Worm (Caenorhabditis elegans): ENCODE data around the gene F46H5.2.

Gene F46H5.2

DNA sequence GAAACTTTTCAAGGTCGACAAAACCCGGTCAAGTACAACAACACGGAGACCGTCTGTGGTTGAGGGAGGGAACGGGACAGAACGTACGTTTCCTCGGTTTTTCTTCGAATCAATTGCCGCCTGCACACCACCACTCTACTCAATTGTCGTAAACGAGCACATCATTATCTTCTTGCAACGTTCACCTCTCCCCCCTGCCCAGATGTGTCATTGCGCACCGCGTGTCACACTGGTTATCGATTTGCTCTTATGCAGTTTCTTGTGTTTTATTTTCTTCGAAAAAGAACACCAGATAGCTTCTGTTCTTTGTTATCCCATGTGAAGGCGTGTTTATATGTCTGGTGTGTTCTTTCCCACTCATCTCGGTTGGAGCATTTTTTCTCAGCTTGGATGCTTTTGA, 24.1 kb downstream of the F46H5.2 start:
- no peak for TF ChIP-seq ceh-13 (GFP tag; optimal IDR thresholded peaks at IDR 0.05)
- TF ChIP-seq hmbx-1 (tag; optimal IDR thresholded peaks at IDR 0.05), result no peak
- TF ChIP-seq scrt-1 (GFP tag; IDR thresholded peaks at IDR 0.05), result no peak
- TF ChIP-seq tra-4 (tag; optimal IDR thresholded peaks at IDR 0.05), result no peak
- TF ChIP-seq sea-1 (GFP tag; conservative IDR thresholded peaks at IDR 0.05), result no peak
- TF ChIP-seq hmg-4 (GFP tag; optimal IDR thresholded peaks at IDR 0.05), result no peak
- no peak for TF ChIP-seq ets-7 (tag; optimal IDR thresholded peaks at IDR 0.05)
- TF ChIP-seq ceh-36 (tag; optimal IDR thresholded peaks at IDR 0.05), result no peak
- no peak for TF ChIP-seq tbx-11 (GFP tag; IDR thresholded peaks at IDR 0.05)
- no peak for TF ChIP-seq B0310.2 (tag; optimal IDR thresholded peaks at IDR 0.05)
- TF ChIP-seq hnd-1 (tag; optimal IDR thresholded peaks at IDR 0.05), result no peak

DNA sequence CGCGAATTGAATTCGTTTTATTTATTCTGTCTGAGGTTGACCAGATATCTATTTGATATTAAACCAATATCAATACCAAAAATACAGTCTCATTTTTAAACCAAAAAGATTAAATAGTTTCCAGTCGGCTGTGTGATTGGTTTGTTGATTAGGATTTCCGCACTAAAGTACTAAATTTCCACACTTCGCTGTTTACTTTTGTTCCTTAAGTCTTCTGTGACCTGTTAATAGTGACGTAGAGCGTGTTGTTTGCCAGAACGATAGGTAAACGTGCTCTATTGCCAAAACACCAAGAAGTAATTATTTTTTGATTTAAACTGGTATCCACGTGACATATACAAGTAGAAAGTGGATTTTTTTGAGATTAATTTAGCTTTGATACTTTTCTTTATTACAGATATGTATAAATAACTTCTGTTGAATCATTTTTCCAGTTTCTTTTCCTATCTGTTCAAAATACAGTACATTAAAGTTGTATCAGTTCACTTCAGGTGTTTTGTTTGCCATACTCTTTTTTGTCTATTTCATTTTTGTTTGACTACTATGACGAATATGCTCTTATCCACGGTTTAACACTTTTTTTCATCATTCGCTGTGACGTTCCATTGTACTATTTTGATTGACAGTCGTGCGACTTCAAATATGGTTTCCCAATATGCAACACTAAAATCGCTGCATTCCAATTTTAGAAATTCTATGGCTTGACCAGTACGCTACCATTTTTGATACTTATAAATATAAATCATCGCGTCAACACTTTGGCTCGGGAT, 25.6 kb downstream of the F46H5.2 start:
- no peak for TF ChIP-seq ama-1 (optimal IDR thresholded peaks at IDR 0.05)
- no peak for TF ChIP-seq ceh-13 (GFP tag; optimal IDR thresholded peaks at IDR 0.05)
- TF ChIP-seq ceh-36 (tag; optimal IDR thresholded peaks at IDR 0.05), result no peak
- no peak for TF ChIP-seq hmg-4 (GFP tag; optimal IDR thresholded peaks at IDR 0.05)
- no peak for TF ChIP-seq scrt-1 (GFP tag; IDR thresholded peaks at IDR 0.05)
- no peak for TF ChIP-seq tra-4 (tag; optimal IDR thresholded peaks at IDR 0.05)
- no peak for TF ChIP-seq B0310.2 (tag; optimal IDR thresholded peaks at IDR 0.05)
- no peak for TF ChIP-seq tbx-37 (GFP tag; conservative IDR thresholded peaks at IDR 0.05)

- no peak for TF ChIP-seq ets-7 (tag; optimal IDR thresholded peaks at IDR 0.05)
- no peak for TF ChIP-seq hmbx-1 (tag; optimal IDR thresholded peaks at IDR 0.05)
- TF ChIP-seq ceh-36 (tag; optimal IDR thresholded peaks at IDR 0.05), result no peak
- TF ChIP-seq B0310.2 (tag; optimal IDR thresholded peaks at IDR 0.05), result no peak
- TF ChIP-seq ama-1 (optimal IDR thresholded peaks at IDR 0.05), result no peak
- no peak for TF ChIP-seq pes-1 (GFP tag; IDR thresholded peaks at IDR 0.05)
- no peak for TF ChIP-seq hnd-1 (tag; optimal IDR thresholded peaks at IDR 0.05)
- no peak for TF ChIP-seq flt-1 (GFP tag; IDR thresholded peaks at IDR 0.05)
- no peak for TF ChIP-seq aly-1 (tag; optimal IDR thresholded peaks at IDR 0.05)
- no peak for TF ChIP-seq scrt-1 (GFP tag; IDR thresholded peaks at IDR 0.05)
- no peak for TF ChIP-seq tra-4 (tag; optimal IDR thresholded peaks at IDR 0.05)
- no peak for TF ChIP-seq hmg-4 (GFP tag; optimal IDR thresholded peaks at IDR 0.05)
- TF ChIP-seq sea-1 (GFP tag; conservative IDR thresholded peaks at IDR 0.05), result no peak
- no peak for TF ChIP-seq tbx-11 (GFP tag; IDR thresholded peaks at IDR 0.05)
- no peak for TF ChIP-seq ceh-13 (GFP tag; optimal IDR thresholded peaks at IDR 0.05)
- TF ChIP-seq tbx-37 (GFP tag; conservative IDR thresholded peaks at IDR 0.05), result no peak
- TF ChIP-seq F13C5.2 (tag; optimal IDR thresholded peaks at IDR 0.05), result no peak
Observed at ce11 chrX:7291810-7292209, 26.4 kb downstream of the F46H5.2 start, which contains the start of gene lron-7. Gene lron-7 (plus strand): TSS chrX:7292132.

DNA sequence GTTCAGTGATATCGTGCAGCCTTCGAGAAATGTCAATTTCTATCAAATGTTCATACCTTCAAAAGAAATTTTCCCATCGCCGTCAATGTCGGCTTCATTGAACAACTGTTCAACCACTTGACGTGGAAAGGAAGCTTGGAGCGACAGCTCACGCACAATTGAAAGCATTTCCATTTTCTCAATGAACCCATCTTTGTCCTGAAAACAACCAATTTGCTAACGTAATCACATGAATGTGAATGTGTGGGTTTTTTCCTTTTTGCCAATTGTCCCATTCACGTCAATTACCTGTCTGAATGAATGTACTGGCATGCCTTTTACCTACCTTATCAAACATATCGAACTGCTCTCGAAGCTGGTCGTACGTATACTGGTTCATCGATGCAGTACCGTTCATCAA, 30.9 kb downstream of the F46H5.2 start:
- no peak for TF ChIP-seq hnd-1 (tag; optimal IDR thresholded peaks at IDR 0.05)
- no peak for TF ChIP-seq tbx-11 (GFP tag; IDR thresholded peaks at IDR 0.05)
- no peak for TF ChIP-seq F13C5.2 (tag; optimal IDR thresholded peaks at IDR 0.05)
- no peak for TF ChIP-seq scrt-1 (GFP tag; IDR thresholded peaks at IDR 0.05)
- no peak for TF ChIP-seq tra-4 (tag; optimal IDR thresholded peaks at IDR 0.05)

- TF ChIP-seq tbx-37 (GFP tag; conservative IDR thresholded peaks at IDR 0.05) (no peak), tbx-11 (GFP tag; IDR thresholded peaks at IDR 0.05) (no peak), hmg-4 (GFP tag; optimal IDR thresholded peaks at IDR 0.05) (no peak), aly-1 (tag; optimal IDR thresholded peaks at IDR 0.05) (no peak), tra-4 (tag; optimal IDR thresholded peaks at IDR 0.05) (no peak), flt-1 (GFP tag; IDR thresholded peaks at IDR 0.05) (no peak), B0310.2 (tag; optimal IDR thresholded peaks at IDR 0.05) (no peak), F13C5.2 (tag; optimal IDR thresholded peaks at IDR 0.05) (no peak), pes-1 (GFP tag; IDR thresholded peaks at IDR 0.05) (no peak), hmbx-1 (tag; optimal IDR thresholded peaks at IDR 0.05) (no peak), ets-7 (tag; optimal IDR thresholded peaks at IDR 0.05) (no peak), ceh-13 (GFP tag; optimal IDR thresholded peaks at IDR 0.05) (no peak), ceh-36 (tag; optimal IDR thresholded peaks at IDR 0.05) (no peak), ama-1 (optimal IDR thresholded peaks at IDR 0.05) (no peak), scrt-1 (GFP tag; IDR thresholded peaks at IDR 0.05) (no peak)
Observed at ce11 chrX:7298652-7299051, 33.2 kb downstream of the F46H5.2 start, which contains the start of gene K03A1.4. Gene K03A1.4 (minus strand): TSS chrX:7298752.

ce11 chrX:7303115-7303514, 37.7 kb downstream of the F46H5.2 start:
- no peak for TF ChIP-seq ama-1 (optimal IDR thresholded peaks at IDR 0.05)
- TF ChIP-seq ceh-13 (GFP tag; optimal IDR thresholded peaks at IDR 0.05), result no peak
- TF ChIP-seq B0310.2 (tag; optimal IDR thresholded peaks at IDR 0.05), result no peak
- TF ChIP-seq tbx-11 (GFP tag; IDR thresholded peaks at IDR 0.05), result no peak
- no peak for TF ChIP-seq hnd-1 (tag; optimal IDR thresholded peaks at IDR 0.05)
- TF ChIP-seq scrt-1 (GFP tag; IDR thresholded peaks at IDR 0.05), result no peak
- TF ChIP-seq ets-7 (tag; optimal IDR thresholded peaks at IDR 0.05), result no peak
- no peak for TF ChIP-seq flt-1 (GFP tag; IDR thresholded peaks at IDR 0.05)
- TF ChIP-seq F13C5.2 (tag; optimal IDR thresholded peaks at IDR 0.05), result no peak
- TF ChIP-seq sea-1 (GFP tag; conservative IDR thresholded peaks at IDR 0.05), result no peak
- no peak for TF ChIP-seq hmg-4 (GFP tag; optimal IDR thresholded peaks at IDR 0.05)
- no peak for TF ChIP-seq tbx-37 (GFP tag; conservative IDR thresholded peaks at IDR 0.05)
- TF ChIP-seq tra-4 (tag; optimal IDR thresholded peaks at IDR 0.05), result no peak
- TF ChIP-seq ceh-36 (tag; optimal IDR thresholded peaks at IDR 0.05), result no peak
- no peak for TF ChIP-seq aly-1 (tag; optimal IDR thresholded peaks at IDR 0.05)
- TF ChIP-seq hmbx-1 (tag; optimal IDR thresholded peaks at IDR 0.05), result no peak
- TF ChIP-seq pes-1 (GFP tag; IDR thresholded peaks at IDR 0.05), result no peak

DNA sequence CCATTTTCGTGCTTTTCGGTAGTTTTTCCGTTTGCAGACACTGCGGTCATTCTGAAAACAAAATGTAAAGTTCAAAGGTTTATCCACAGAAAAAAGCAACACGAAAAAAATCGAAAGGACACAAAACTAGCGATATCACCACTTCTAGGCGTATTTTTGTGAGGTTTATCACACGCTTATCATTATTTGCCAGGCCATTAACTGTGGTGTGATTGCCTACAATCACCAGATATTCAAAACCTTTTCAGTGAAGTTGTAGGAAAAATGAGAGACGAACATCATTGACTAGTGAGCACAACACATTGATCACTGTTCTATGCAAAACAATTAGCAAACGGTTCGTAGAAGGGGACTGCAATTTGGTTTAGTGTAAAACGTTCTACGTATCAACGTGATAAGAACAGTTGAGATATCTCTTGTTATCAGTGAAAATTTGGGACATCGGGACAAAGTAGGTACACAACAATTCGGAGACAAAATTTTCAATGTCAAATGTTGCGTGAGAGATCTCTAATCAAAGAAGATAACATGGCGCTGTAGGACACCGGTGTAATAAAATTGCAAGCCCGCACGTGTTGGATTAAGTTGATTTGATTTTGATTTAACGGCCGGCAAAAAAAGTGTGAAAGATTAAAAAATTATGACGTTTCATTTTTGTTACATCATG, 40.2 kb downstream of the F46H5.2 start, which contains the start of gene sur-5:
TSS of gene sur-5 (minus strand) at position 51 of the 667 bp plus-strand sequence.
- no peak for TF ChIP-seq tbx-11 (GFP tag; IDR thresholded peaks at IDR 0.05)
- TF ChIP-seq tra-4 (tag; optimal IDR thresholded peaks at IDR 0.05), result no peak
- no peak for TF ChIP-seq F13C5.2 (tag; optimal IDR thresholded peaks at IDR 0.05)
- TF ChIP-seq hmg-4 (GFP tag; optimal IDR thresholded peaks at IDR 0.05), result no peak
- TF ChIP-seq flt-1 (GFP tag; IDR thresholded peaks at IDR 0.05), result no peak
- TF ChIP-seq scrt-1 (GFP tag; IDR thresholded peaks at IDR 0.05), result no peak
- no peak for TF ChIP-seq ceh-13 (GFP tag; optimal IDR thresholded peaks at IDR 0.05)
- no peak for TF ChIP-seq tbx-37 (GFP tag; conservative IDR thresholded peaks at IDR 0.05)
- TF ChIP-seq aly-1 (tag; optimal IDR thresholded peaks at IDR 0.05), result no peak
- no peak for TF ChIP-seq hnd-1 (tag; optimal IDR thresholded peaks at IDR 0.05)
- TF ChIP-seq pes-1 (GFP tag; IDR thresholded peaks at IDR 0.05), result no peak
